Worm (Caenorhabditis elegans): ENCODE measurements around the gene str-171.

str-171 gene

DNA sequence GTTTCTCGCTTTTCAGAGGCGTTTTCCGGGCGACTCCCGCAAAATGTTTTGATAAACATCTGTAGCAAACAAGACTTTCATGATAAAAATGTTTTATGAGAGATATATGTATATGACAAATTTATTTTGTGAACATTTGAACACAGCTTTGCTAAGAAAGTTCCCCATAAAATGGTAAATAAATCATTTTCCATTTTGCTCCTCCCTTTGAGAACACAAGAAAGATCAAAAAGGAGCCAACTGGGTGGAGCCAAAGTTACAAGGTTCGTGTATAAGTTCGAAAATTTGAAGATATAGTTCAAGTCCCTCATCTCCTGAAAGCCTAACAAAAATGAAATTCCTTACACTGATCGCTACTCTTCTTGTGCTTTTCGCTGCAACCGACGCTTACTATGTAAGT is 41.9 kb downstream of the str-171 start, which contains the start of gene C01G10.17:
TSS of gene C01G10.17 (plus strand) at position 301 of the 400 bp plus-strand sequence.
- TF ChIP-seq D1046.2 (GFP tag; IDR thresholded peaks at IDR 0.05) (no peak), ceh-62 (tag; optimal IDR thresholded peaks at IDR 0.05) (no peak), rbr-2 (tag; optimal IDR thresholded peaks at IDR 0.05) (no peak), nhr-76 (tag; optimal IDR thresholded peaks at IDR 0.05) (no peak), lir-3 (tag; optimal IDR thresholded peaks at IDR 0.05) (no peak), lin-1 (GFP tag; IDR thresholded peaks at IDR 0.05) (no peak), Y75B8A.6 (GFP tag; IDR thresholded peaks at IDR 0.05) (no peak), nhr-6 (tag; optimal IDR thresholded peaks at IDR 0.05) (no peak), spr-3 (GFP tag; optimal IDR thresholded peaks at IDR 0.05) (no peak)

DNA sequence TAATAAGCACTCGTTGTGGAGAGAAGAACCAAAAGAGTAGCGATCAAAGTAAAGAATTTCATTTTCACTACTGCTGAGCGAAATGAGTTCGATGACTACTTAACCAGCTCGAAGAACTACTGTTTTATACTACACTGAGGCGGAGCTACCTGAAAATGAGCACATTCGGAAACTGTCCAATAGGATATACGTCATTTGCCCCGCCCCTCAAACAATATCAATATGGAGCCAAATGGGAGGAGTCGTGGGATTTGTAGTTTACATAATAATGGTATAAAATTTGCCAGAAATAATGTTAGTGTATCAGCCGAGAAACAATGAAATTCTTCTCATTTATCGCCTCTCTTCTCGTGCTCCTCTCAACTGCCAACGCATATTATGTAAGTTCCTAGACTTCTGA is 42.9 kb downstream of the str-171 start, which contains the start of the genes C01G10.5 and C01G10.4:
TSS of gene C01G10.5 (minus strand) at position 101 of the 400 bp plus-strand sequence.
TSS of gene C01G10.4 (plus strand) at position 303 of the 400 bp plus-strand sequence.
- TF ChIP-seq spr-1 (tag; optimal IDR thresholded peaks at IDR 0.05) (no peak), F37D6.2 (tag; optimal IDR thresholded peaks at IDR 0.05) (no peak), daf-8 (GFP tag; IDR thresholded peaks at IDR 0.05) (no peak), zip-11 (GFP tag; IDR thresholded peaks at IDR 0.05) (no peak), zfp-3 (GFP tag; conservative IDR thresholded peaks at IDR 0.05) (no peak), hlh-11 (tag; optimal IDR thresholded peaks at IDR 0.05) (no peak), pqm-1 (tag; optimal IDR thresholded peaks at IDR 0.05) (no peak), ztf-7 (tag; optimal IDR thresholded peaks at IDR 0.05) (no peak), nhr-28 (tag; optimal IDR thresholded peaks at IDR 0.05) (no peak), madf-9 (GFP tag; conservative IDR thresholded peaks at IDR 0.05) (no peak), unc-39 (tag; optimal IDR thresholded peaks at IDR 0.05) (no peak), egl-43 (GFP tag; IDR thresholded peaks at IDR 0.05) (no peak), R02D3.7 (tag; optimal IDR thresholded peaks at IDR 0.05) (no peak), nhr-237 (tag; optimal IDR thresholded peaks at IDR 0.05) (no peak), dpl-1 (GFP tag; optimal IDR thresholded peaks at IDR 0.05) (no peak), lin-38 (GFP tag; IDR thresholded peaks at IDR 0.05) (no peak), Y5F2A.4 (GFP tag; optimal IDR thresholded peaks at IDR 0.05) (no peak), nhr-42 (GFP tag; IDR thresholded peaks at IDR 0.05) (no peak), nhr-11 (tag; optimal IDR thresholded peaks at IDR 0.05) (no peak), php-3 (GFP tag; IDR thresholded peaks at IDR 0.05) (no peak)

DNA sequence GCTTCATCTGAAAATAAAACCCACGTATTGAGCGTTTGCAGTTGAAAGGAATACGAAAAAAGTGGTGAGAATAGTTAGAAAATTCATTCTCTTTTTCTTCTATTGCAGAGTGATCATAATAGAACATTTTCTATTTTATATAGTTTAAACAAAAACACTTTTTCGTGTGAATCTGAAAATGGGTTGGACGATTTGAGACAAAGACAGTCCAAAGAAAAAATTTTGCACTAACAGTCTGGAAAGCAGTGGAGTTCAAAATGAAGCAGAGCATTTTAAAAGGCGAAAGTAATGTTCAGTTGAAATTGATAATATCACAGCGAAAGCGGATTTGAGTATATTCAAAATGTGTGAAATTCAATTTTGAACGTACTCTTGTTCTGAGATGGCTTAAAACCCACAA is 43.7 kb downstream of the str-171 start, which contains the start of gene C01G10.18:
TSS of gene C01G10.18 (minus strand) at position 101 of the 400 bp plus-strand sequence.
- TF ChIP-seq zag-1 (tag; optimal IDR thresholded peaks at IDR 0.05) = no peak
- TF ChIP-seq Y75B8A.6 (GFP tag; IDR thresholded peaks at IDR 0.05) = no peak
- no peak for TF ChIP-seq lin-29 (GFP tag; IDR thresholded peaks at IDR 0.05)
- no peak for TF ChIP-seq tag-97 (GFP tag; IDR thresholded peaks at IDR 0.05)
- TF ChIP-seq unc-39 (tag; optimal IDR thresholded peaks at IDR 0.05) = no peak
- TF ChIP-seq set-16 (GFP tag; IDR thresholded peaks at IDR 0.05) = no peak
- TF ChIP-seq zfp-2 (tag; optimal IDR thresholded peaks at IDR 0.05) = no peak
- no peak for TF ChIP-seq sdz-12 (GFP tag; optimal IDR thresholded peaks at IDR 0.05)
- no peak for TF ChIP-seq lin-13 (GFP tag; optimal IDR thresholded peaks at IDR 0.05)
- no peak for TF ChIP-seq madf-9 (GFP tag; conservative IDR thresholded peaks at IDR 0.05)
- no peak for TF ChIP-seq F26F4.8 (GFP tag; conservative IDR thresholded peaks at IDR 0.05)
- no peak for TF ChIP-seq mxl-2 (GFP tag; conservative IDR thresholded peaks at IDR 0.05)
- no peak for TF ChIP-seq ceh-62 (tag; optimal IDR thresholded peaks at IDR 0.05)
- TF ChIP-seq nhr-76 (tag; optimal IDR thresholded peaks at IDR 0.05) = no peak
- TF ChIP-seq arid-1 (GFP tag; conservative IDR thresholded peaks at IDR 0.05) = no peak
- TF ChIP-seq dpl-1 (GFP tag; optimal IDR thresholded peaks at IDR 0.05) = no peak
- TF ChIP-seq nhr-42 (GFP tag; IDR thresholded peaks at IDR 0.05) = no peak
- no peak for TF ChIP-seq madf-5 (GFP tag; IDR thresholded peaks at IDR 0.05)

Data from whole organism, L4 larva.